Worm (Caenorhabditis elegans) whole organism, L2 larva: Measurements from ENCODE around the gene nep-5.

Experiments
- Y55F3AM.14 ChIP-seq: fragments of 200-800 bp; sonication (Bioruptor generic); optimal IDR thresholded peaks from 2 replicates; lab custom pipeline; 2018; ENCODE audit warnings: mild to moderate bottlenecking, missing genetic modification characterization, missing compliant biosample characterization
- ceh-82 ChIP-seq: fragments of 150-350 bp; optimal IDR thresholded peaks from 2 replicates; lab custom pipeline; 2014; ENCODE audit warnings: missing biosample characterization, missing genetic modification characterization
- fos-1 ChIP-seq: fragments of 150-350 bp; optimal IDR thresholded peaks from 2 replicates; lab custom pipeline; 2014; ENCODE audit warnings: missing biosample characterization, missing genetic modification characterization
- gmeb-1 ChIP-seq: fragments of 150-350 bp; optimal IDR thresholded peaks from 2 replicates; lab custom pipeline; 2014; ENCODE audit warnings: missing biosample characterization, missing genetic modification characterization
- nhr-10 ChIP-seq: sonication (generic microtip); optimal IDR thresholded peaks from 2 replicates; lab custom pipeline; 2017; ENCODE audit warnings: missing biosample characterization, missing genetic modification characterization
- nhr-11 ChIP-seq: fragments of 150-350 bp; optimal IDR thresholded peaks from 2 replicates; lab custom pipeline; 2014; ENCODE audit warnings: missing biosample characterization, missing genetic modification characterization
- nhr-129 ChIP-seq: fragments of 150-350 bp; optimal IDR thresholded peaks from 2 replicates; lab custom pipeline; 2014; ENCODE audit warnings: missing biosample characterization, missing genetic modification characterization
- nhr-21 ChIP-seq: fragments of 150-350 bp; optimal IDR thresholded peaks from 2 replicates; lab custom pipeline; 2014; ENCODE audit warnings: missing biosample characterization, missing genetic modification characterization
- nhr-23 ChIP-seq: fragments of 150-350 bp; optimal IDR thresholded peaks from 2 replicates; lab custom pipeline; 2014; ENCODE audit warnings: missing biosample characterization, missing genetic modification reagents, missing genetic modification characterization
- sma-3 ChIP-seq: sonication (generic microtip); optimal IDR thresholded peaks from 2 replicates; lab custom pipeline; 2016; ENCODE audit warnings: missing genetic modification reagents, missing genetic modification characterization, missing compliant biosample characterization
- snpc-4 ChIP-seq: fragments of 150-350 bp; optimal IDR thresholded peaks from 2 replicates; lab custom pipeline; 2014; ENCODE audit warnings: missing biosample characterization, missing genetic modification characterization
- zag-1 ChIP-seq: fragments of 150-350 bp; optimal IDR thresholded peaks from 2 replicates; lab custom pipeline; 2014; ENCODE audit warnings: missing biosample characterization, missing genetic modification characterization

ce11 chrII:5521411-5521810, 33.5 kb downstream of the nep-5 start, which contains the start of gene ZK177.12:
- TF ChIP-seq gmeb-1 (tag; lab: Kevin White, UChicago) (no peak), fos-1 (tag; lab: Kevin White, UChicago) (no peak), nhr-23 (no peak), snpc-4 (tag; lab: Kevin White, UChicago) (no peak), nhr-21 (tag; lab: Kevin White, UChicago) (no peak), Y55F3AM.14 (no peak), nhr-10 (tag; lab: Kevin White, UChicago) (no peak), zag-1 (tag; lab: Kevin White, UChicago) (no peak), nhr-129 (tag; lab: Kevin White, UChicago) (no peak), ceh-82 (tag; lab: Kevin White, UChicago) (no peak), nhr-11 (no peak), sma-3 (GFP tag; lab: Kevin White, UChicago) (no peak)
